Worm (Caenorhabditis elegans): ENCODE results near the gene K10D11.5.

- TF ChIP-seq dao-5 (tag; optimal IDR thresholded peaks at IDR 0.05) (no peak), him-1 (tag; optimal IDR thresholded peaks at IDR 0.05) (no peak)
These were observed 45.2 kb upstream of the K10D11.5 start for ce11 chrIV:13036835-13037234.

Data from whole organism, L4/young adult.